Fruit fly (Drosophila melanogaster): ENCODE data around the gene CG6996.

Gene CG6996

dm6 chr3L:20195875-20196274, 11.5 kb upstream of the CG6996 start (continued):
- TF ChIP-seq CG2199 (GFP tag; IDR thresholded peaks at IDR 0.05), result no peak
- peak; percentile 75 for TF ChIP-seq dysf (GFP tag; IDR thresholded peaks at IDR 0.05)
- peak; percentile 68 for TF ChIP-seq ind (GFP tag; optimal IDR thresholded peaks at IDR 0.05)
- TF ChIP-seq NfI (GFP tag; optimal IDR thresholded peaks at IDR 0.05), result peak; percentile 57
- TF ChIP-seq CG18476 (GFP tag; optimal IDR thresholded peaks at IDR 0.05), result peak; percentile 4
- peak; percentile 30 for TF ChIP-seq shn (GFP tag; optimal IDR thresholded peaks at IDR 0.05)
- TF ChIP-seq CG18599 (GFP tag; optimal IDR thresholded peaks at IDR 0.05), result peak; percentile 25
- peak; percentile 61 for TF ChIP-seq pum (GFP tag; optimal IDR thresholded peaks at IDR 0.05)
- TF ChIP-seq sens-2 (GFP tag; IDR thresholded peaks at IDR 0.05), result no peak
- peak; percentile 79 for TF ChIP-seq Sox102F (GFP tag; optimal IDR thresholded peaks at IDR 0.05)
- TF ChIP-seq sob (GFP tag; IDR thresholded peaks at IDR 0.05), result peak; percentile 57; the same call in 1 of the 2 replicates
- TF ChIP-seq CG4424 (GFP tag; optimal IDR thresholded peaks at IDR 0.05), result peak; percentile 66
- TF ChIP-seq BtbVII (GFP tag; optimal IDR thresholded peaks at IDR 0.05), result no peak
- TF ChIP-seq CG13624 (GFP tag; optimal IDR thresholded peaks at IDR 0.05), result peak; percentile 9
- peak; percentile 2 for TF ChIP-seq tio (GFP tag; optimal IDR thresholded peaks at IDR 0.05)
- TF ChIP-seq Mad (GFP tag; optimal IDR thresholded peaks at IDR 0.05), result no peak
- peak; percentile 34 for TF ChIP-seq Atf3 (GFP tag; optimal IDR thresholded peaks at IDR 0.05)
- TF ChIP-seq luna (GFP tag; optimal IDR thresholded peaks at IDR 0.05), result no peak
- TF ChIP-seq CG13287 (GFP tag; IDR thresholded peaks at IDR 0.05; ENCODE audit: partially characterized antibody), result no peak
- TF ChIP-seq mam (GFP tag; optimal IDR thresholded peaks at IDR 0.05), result peak; percentile 56
- peak; percentile 34 for TF ChIP-seq CHES-1-like (GFP tag; optimal IDR thresholded peaks at IDR 0.05)
- TF ChIP-seq CG5953 (GFP tag; IDR thresholded peaks at IDR 0.05), result peak; percentile 43; the same call in 1 of the 2 replicates
- TF ChIP-seq ssp (GFP tag; IDR thresholded peaks at IDR 0.05), result peak; percentile 59
- TF ChIP-seq CG10321 (GFP tag; IDR thresholded peaks at IDR 0.05), result no peak
- peak; percentile 44; the same call in 1 of the 3 replicates for TF ChIP-seq croc (GFP tag; conservative IDR thresholded peaks at IDR 0.05)
- TF ChIP-seq lmd (GFP tag; IDR thresholded peaks at IDR 0.05), result peak; percentile 63; the same call in 1 of the 2 replicates
- TF ChIP-seq CG12071 (GFP tag; optimal IDR thresholded peaks at IDR 0.05), result peak; percentile 45
- peak; percentile 58 for TF ChIP-seq az2 (GFP tag; optimal IDR thresholded peaks at IDR 0.05)
- TF ChIP-seq ken (GFP tag; IDR thresholded peaks at IDR 0.05), result peak; percentile 74
- TF ChIP-seq CG14667 (GFP tag; IDR thresholded peaks at IDR 0.05), result peak; percentile 52; the same call in 1 of the 2 replicates
- TF ChIP-seq sim (GFP tag; IDR thresholded peaks at IDR 0.05), result no peak
- peak; percentile 16 to 65 for TF ChIP-seq chif (GFP tag; optimal IDR thresholded peaks at IDR 0.05)
- TF ChIP-seq CTCF (GFP tag; optimal IDR thresholded peaks at IDR 0.05), result no peak
- TF ChIP-seq CG12236 (GFP tag; optimal IDR thresholded peaks at IDR 0.05), result peak; percentile 25
- TF ChIP-seq CG15601 (tag; optimal IDR thresholded peaks at IDR 0.05), result peak; percentile 50
- TF ChIP-seq Dll (GFP tag; IDR thresholded peaks at IDR 0.05; ENCODE audit: partially characterized antibody), result no peak
- peak; percentile 78 for TF ChIP-seq CG14441 (GFP tag; IDR thresholded peaks at IDR 0.05)
- peak; percentile 60 for TF ChIP-seq CoRest (tag; optimal IDR thresholded peaks at IDR 0.05)
- TF ChIP-seq Trl (optimal IDR thresholded peaks at IDR 0.05), result no peak
- peak; percentile 47 for TF ChIP-seq Trl (GFP tag; optimal IDR thresholded peaks at IDR 0.05)
- peak; percentile 56 for TF ChIP-seq Hsf (GFP tag; optimal IDR thresholded peaks at IDR 0.05)
- TF ChIP-seq nau (GFP tag; optimal IDR thresholded peaks at IDR 0.05), result peak; percentile 15
- TF ChIP-seq fd96Cb (tag; optimal IDR thresholded peaks at IDR 0.05), result peak; percentile 69
- TF ChIP-seq Hr3 (GFP tag; optimal IDR thresholded peaks at IDR 0.05), result peak; percentile 31
- TF ChIP-seq Mrtf (GFP tag; IDR thresholded peaks at IDR 0.05), result peak; percentile 49; the same call in 2 of the 3 replicates
- no peak for TF ChIP-seq CG2120 (GFP tag; optimal IDR thresholded peaks at IDR 0.05)
- TF ChIP-seq Kr (GFP tag; optimal IDR thresholded peaks at IDR 0.05), result no peak
- TF ChIP-seq NC2α (GFP tag; optimal IDR thresholded peaks at IDR 0.05), result peak; percentile 18
- TF ChIP-seq BEAF-32 (GFP tag; optimal IDR thresholded peaks at IDR 0.05), result no peak
- no peak for TF ChIP-seq CG6683 (GFP tag; optimal IDR thresholded peaks at IDR 0.05)
- TF ChIP-seq gcm2 (GFP tag; optimal IDR thresholded peaks at IDR 0.05), result no peak
- peak; percentile 37 for TF ChIP-seq CG12659 (GFP tag; optimal IDR thresholded peaks at IDR 0.05)

Data from whole organism, embryonic.